Fruit fly (Drosophila melanogaster) whole organism, embryonic: ENCODE results near the gene CG16984.
A peak's percentile ranks its signal among the peaks of the same experiment; 100 is the strongest.

Source experiments
- CG10147 ChIP-seq: fragments of 200-800 bp; sonication (Bioruptor generic); optimal IDR thresholded peaks from 2 replicates; lab custom pipeline; 2019; ENCODE audit warnings: missing biosample characterization, mild to moderate bottlenecking, missing genetic modification characterization, moderate library complexity
- CG11247 ChIP-seq: fragments of 200-800 bp; sonication (Bioruptor generic); IDR thresholded peaks from 2 replicates; pipeline ENCODE4 v1.3.6; 2022; ENCODE audit warnings: missing biosample characterization, missing genetic modification characterization
- CG13775 ChIP-seq: fragments of 200-800 bp; sonication (Bioruptor generic); optimal IDR thresholded peaks from 3 replicates; lab custom pipeline; 2017; ENCODE audit warnings: missing biosample characterization, mild to moderate bottlenecking, missing genetic modification characterization
- CG13894 ChIP-seq: fragments of 200-800 bp; sonication (Bioruptor generic); optimal IDR thresholded peaks from 3 replicates; lab custom pipeline; 2018; ENCODE audit warnings: missing biosample characterization, mild to moderate bottlenecking, missing genetic modification characterization, moderate library complexity
- CG15601 ChIP-seq: fragments of 200-800 bp; sonication (Bioruptor generic); optimal IDR thresholded peaks from 3 replicates; lab custom pipeline; 2019; ENCODE audit warnings: missing biosample characterization, mild to moderate bottlenecking, missing genetic modification characterization, moderate library complexity
- CG1602 ChIP-seq: fragments of 200-800 bp; sonication (Bioruptor generic); optimal IDR thresholded peaks from 3 replicates; lab custom pipeline; 2016; ENCODE audit warnings: missing biosample characterization, missing genetic modification characterization
- CG16863 ChIP-seq: fragments of 200-800 bp; sonication (Bioruptor generic); optimal IDR thresholded peaks from 3 replicates; lab custom pipeline; 2016; ENCODE audit warnings: missing biosample characterization, missing genetic modification characterization
- CG2129 ChIP-seq: fragments of 200-800 bp; sonication (Bioruptor generic); IDR thresholded peaks from 2 replicates; pipeline ENCODE4 v1.3.6; 2022; ENCODE audit warnings: missing biosample characterization, missing genetic modification characterization; ENCODE audit not compliant: partially characterized antibody
- CG34422 ChIP-seq: fragments of 200-800 bp; sonication (Bioruptor generic); IDR thresholded peaks from 3 replicates; pipeline ENCODE4 v1.3.6; 2022; ENCODE audit warnings: missing biosample characterization, missing genetic modification characterization
- CG4360 ChIP-seq: fragments of 200-800 bp; sonication (Bioruptor generic); IDR thresholded peaks from 2 replicates; pipeline ENCODE4 v1.3.6; 2022; ENCODE audit warnings: missing biosample characterization, missing genetic modification characterization
- CG4424 ChIP-seq: fragments of 200-800 bp; sonication (Bioruptor generic); optimal IDR thresholded peaks from 3 replicates; lab custom pipeline; 2016; ENCODE audit warnings: missing biosample characterization, missing genetic modification characterization
- CG6813 ChIP-seq: fragments of 200-800 bp; sonication (Bioruptor generic); optimal IDR thresholded peaks from 2 replicates; lab custom pipeline; 2017; ENCODE audit warnings: missing biosample characterization, missing genetic modification characterization, mild to moderate bottlenecking, moderate library complexity, missing genetic modification reagents
- CG7357 ChIP-seq: fragments of 200-800 bp; sonication (Bioruptor generic); IDR thresholded peaks from 3 replicates; pipeline ENCODE4 v1.3.6; 2022; ENCODE audit warnings: missing biosample characterization, missing genetic modification characterization
- CG7786 ChIP-seq: fragments of 200-800 bp; sonication (Bioruptor generic); optimal IDR thresholded peaks from 2 replicates; lab custom pipeline; 2016; ENCODE audit warnings: missing biosample characterization, missing genetic modification characterization
- CG7839 ChIP-seq: fragments of 200-800 bp; sonication (Bioruptor generic); optimal IDR thresholded peaks from 3 replicates; lab custom pipeline; 2018; ENCODE audit warnings: missing biosample characterization, mild to moderate bottlenecking, missing genetic modification characterization, moderate library complexity
- CG7928 ChIP-seq: fragments of 200-800 bp; sonication (Bioruptor generic); optimal IDR thresholded peaks from 2 replicates; lab custom pipeline; 2017; ENCODE audit warnings: missing biosample characterization, mild to moderate bottlenecking, missing genetic modification characterization
- CG8478 ChIP-seq: fragments of >200 bp; optimal IDR thresholded peaks from 2 replicates; lab custom pipeline; 2018
- CG9437 ChIP-seq: fragments of 200-800 bp; sonication (Bioruptor generic); optimal IDR thresholded peaks from 2 replicates; lab custom pipeline; 2018; ENCODE audit warnings: missing biosample characterization, mild to moderate bottlenecking, missing genetic modification characterization
- CG9727 ChIP-seq: fragments of 200-800 bp; sonication (Bioruptor generic); optimal IDR thresholded peaks from 3 replicates; lab custom pipeline; 2017; ENCODE audit warnings: missing biosample characterization, mild to moderate bottlenecking, missing genetic modification characterization
- CG9932 ChIP-seq: fragments of 200-800 bp; sonication (Bioruptor generic); IDR thresholded peaks from 2 replicates; pipeline ENCODE4 v1.3.6; 2022; ENCODE audit warnings: missing biosample characterization, missing genetic modification characterization
- D19A ChIP-seq: fragments of 200-800 bp; optimal IDR thresholded peaks from 3 replicates; lab custom pipeline; 2019; ENCODE audit warnings: missing biosample characterization, mild to moderate bottlenecking, missing genetic modification characterization, moderate library complexity
- Dll ChIP-seq: fragments of 200-800 bp; sonication (Bioruptor generic); IDR thresholded peaks from 4 replicates; pipeline ENCODE4 v1.3.6; 2022; ENCODE audit warnings: missing biosample characterization, missing genetic modification characterization; ENCODE audit not compliant: partially characterized antibody
- Hr3 ChIP-seq: fragments of 200-800 bp; sonication (Bioruptor generic); optimal IDR thresholded peaks from 3 replicates; lab custom pipeline; 2016; ENCODE audit warnings: missing biosample characterization, missing genetic modification characterization
- Myb ChIP-seq: fragments of 200-800 bp; sonication (Bioruptor generic); optimal IDR thresholded peaks from 2 replicates; lab custom pipeline; 2016; ENCODE audit warnings: missing biosample characterization, missing genetic modification characterization
- Opbp ChIP-seq: fragments of 200-800 bp; sonication (Bioruptor generic); IDR thresholded peaks from 3 replicates; pipeline ENCODE4 v1.3.6; 2022; ENCODE audit warnings: missing biosample characterization, missing genetic modification characterization; ENCODE audit not compliant: partially characterized antibody
- Rfx ChIP-seq: fragments of 200-800 bp; sonication (Bioruptor generic); IDR thresholded peaks from 2 replicates; pipeline ENCODE4 v1.3.6; 2022; ENCODE audit warnings: missing biosample characterization, missing genetic modification characterization
- Scr ChIP-seq: fragments of 200-800 bp; sonication (Bioruptor generic); IDR thresholded peaks from 2 replicates; pipeline ENCODE4 v1.3.6; 2022; ENCODE audit warnings: missing biosample characterization, missing genetic modification characterization; ENCODE audit not compliant: partially characterized antibody
- Ssrp ChIP-seq: fragments of 200-800 bp; sonication (Bioruptor generic); optimal IDR thresholded peaks from 2 replicates; lab custom pipeline; 2018; ENCODE audit warnings: missing biosample characterization, mild to moderate bottlenecking, missing genetic modification characterization, moderate library complexity
- Tbp ChIP-seq: fragments of >200 bp; optimal IDR thresholded peaks from 2 replicates; lab custom pipeline; 2018; ENCODE audit warnings: missing biosample characterization, missing genetic modification characterization
- YL-1 ChIP-seq: fragments of 200-800 bp; sonication (Bioruptor generic); optimal IDR thresholded peaks from 3 replicates; lab custom pipeline; 2017; ENCODE audit warnings: missing biosample characterization, mild to moderate bottlenecking, missing genetic modification characterization
- br ChIP-seq: fragments of >200 bp; optimal IDR thresholded peaks from 2 replicates; lab custom pipeline; 2017
- btn ChIP-seq: fragments of 200-800 bp; sonication (Bioruptor generic); optimal IDR thresholded peaks from 2 replicates; lab custom pipeline; 2016; ENCODE audit warnings: missing biosample characterization, missing genetic modification characterization
- disco-r ChIP-seq: fragments of 200-800 bp; sonication (Bioruptor generic); optimal IDR thresholded peaks from 2 replicates; lab custom pipeline; 2016; ENCODE audit warnings: missing biosample characterization, missing genetic modification characterization
- gcm ChIP-seq: fragments of 200-800 bp; sonication (Bioruptor generic); optimal IDR thresholded peaks from 2 replicates; lab custom pipeline; 2019; ENCODE audit warnings: missing biosample characterization, mild to moderate bottlenecking, missing genetic modification characterization, moderate library complexity
- gfzf ChIP-seq: fragments of 200-800 bp; sonication (Bioruptor generic); optimal IDR thresholded peaks from 2 replicates; lab custom pipeline; 2016; ENCODE audit warnings: missing biosample characterization, mild to moderate bottlenecking, missing genetic modification characterization, moderate library complexity
- gsb ChIP-seq: fragments of 200-800 bp; sonication (Bioruptor generic); IDR thresholded peaks from 2 replicates; pipeline ENCODE4 v1.3.6; 2022; ENCODE audit warnings: missing biosample characterization, missing genetic modification characterization
- gsb-n ChIP-seq: fragments of 200-800 bp; sonication (Bioruptor generic); optimal IDR thresholded peaks from 3 replicates; lab custom pipeline; 2018; ENCODE audit warnings: missing biosample characterization, mild to moderate bottlenecking, missing genetic modification characterization
- kah ChIP-seq: fragments of 200-800 bp; sonication (Bioruptor generic); optimal IDR thresholded peaks from 2 replicates; lab custom pipeline; 2018; ENCODE audit warnings: missing biosample characterization, mild to moderate bottlenecking, missing genetic modification characterization
- mam ChIP-seq: fragments of 200-800 bp; sonication (Bioruptor generic); optimal IDR thresholded peaks from 3 replicates; lab custom pipeline; 2016; ENCODE audit warnings: missing biosample characterization, missing genetic modification characterization
- nmo ChIP-seq: fragments of 200-800 bp; sonication (Bioruptor generic); optimal IDR thresholded peaks from 2 replicates; lab custom pipeline; 2018; ENCODE audit warnings: missing biosample characterization, mild to moderate bottlenecking, missing genetic modification characterization, moderate library complexity
- nom ChIP-seq: fragments of 200-800 bp; sonication (Bioruptor generic); optimal IDR thresholded peaks from 2 replicates; lab custom pipeline; 2017; ENCODE audit warnings: missing biosample characterization, missing genetic modification characterization, mild to moderate bottlenecking, moderate library complexity, missing genetic modification reagents
- onecut ChIP-seq: fragments of 200-800 bp; sonication (Bioruptor generic); IDR thresholded peaks from 2 replicates; pipeline ENCODE4 v1.3.6; 2022; ENCODE audit warnings: missing biosample characterization, missing genetic modification characterization
- slp2 ChIP-seq: fragments of 200-800 bp; sonication (Bioruptor generic); optimal IDR thresholded peaks from 2 replicates; lab custom pipeline; 2016; ENCODE audit warnings: missing biosample characterization, missing genetic modification characterization
- sna ChIP-seq: fragments of 200-800 bp; sonication (Bioruptor generic); IDR thresholded peaks from 2 replicates; pipeline ENCODE4 v1.3.6; 2022; ENCODE audit warnings: missing biosample characterization, missing genetic modification characterization; ENCODE audit not compliant: partially characterized antibody
- tll ChIP-seq, 2 experiments: fragments of 200-800 bp in 1 of 2; fragments of >200 bp in 1 of 2; sonication (Bioruptor generic) in 1 of 2; optimal IDR thresholded peaks; 2 replicates each; lab custom pipeline; 2017 to 2019; ENCODE audit warnings: missing biosample characterization in 2 of 2, missing genetic modification characterization in 2 of 2, mild to moderate bottlenecking in 1 of 2, moderate library complexity in 1 of 2
- unc-4 ChIP-seq: fragments of 200-800 bp; sonication (Bioruptor generic); IDR thresholded peaks from 2 replicates; pipeline ENCODE4 v1.3.6; 2022; ENCODE audit warnings: missing biosample characterization, missing genetic modification characterization; ENCODE audit not compliant: partially characterized antibody
- wek ChIP-seq: fragments of 200-800 bp; sonication (Bioruptor generic); optimal IDR thresholded peaks from 3 replicates; lab custom pipeline; 2018; ENCODE audit warnings: missing biosample characterization, mild to moderate bottlenecking, missing genetic modification characterization, moderate library complexity
- zfh2 ChIP-seq: fragments of 200-800 bp; sonication (Bioruptor generic); optimal IDR thresholded peaks from 2 replicates; lab custom pipeline; 2016; ENCODE audit warnings: missing biosample characterization, missing genetic modification characterization

Gene CG16984

DNA sequence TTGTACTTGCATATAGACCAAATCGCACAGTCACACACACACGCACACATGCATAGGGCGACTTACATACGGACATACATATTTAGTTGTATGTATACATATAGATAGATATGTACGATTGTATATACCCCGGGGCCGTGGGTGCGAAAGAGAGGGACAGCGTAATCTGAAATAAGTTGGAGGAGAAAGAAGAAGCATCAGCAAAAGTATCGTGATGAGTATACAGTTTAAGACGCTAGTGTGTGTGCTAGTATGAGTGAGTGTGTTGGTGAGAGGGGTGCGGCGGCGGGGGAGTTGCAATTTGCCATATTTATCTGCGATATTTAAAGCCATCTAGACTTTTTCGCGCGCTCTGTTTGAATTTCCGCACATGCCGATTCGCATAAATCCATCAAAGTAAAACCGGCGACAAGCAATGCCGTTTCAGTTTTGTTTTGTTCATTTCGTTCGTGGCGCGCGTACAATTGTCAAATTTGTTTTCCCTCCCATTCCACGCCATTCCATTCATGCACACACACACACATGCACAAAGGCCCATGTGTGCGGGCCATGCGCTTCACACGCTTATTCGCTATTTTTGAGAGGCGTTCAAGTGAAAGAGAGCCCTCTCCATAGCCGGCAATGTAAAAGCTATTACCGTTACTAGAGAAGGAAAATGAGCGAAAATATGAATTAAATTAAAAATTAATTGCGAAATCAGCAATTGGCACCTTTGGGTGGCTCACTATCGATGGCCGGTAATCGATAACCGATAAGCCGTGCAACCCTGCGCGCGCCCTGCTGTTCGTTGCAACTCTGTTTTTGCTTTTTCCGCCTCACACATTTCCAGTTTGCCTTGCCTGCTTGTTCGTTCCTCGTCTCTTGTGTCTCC is 39.6 kb downstream of the CG16984 start (continued):
- peak; percentile 78 for TF ChIP-seq Scr (GFP tag; lab: Robert Waterston, UW)
- peak; percentile 82 for TF ChIP-seq Opbp (GFP tag; lab: Robert Waterston, UW)
- peak; percentile 87 for TF ChIP-seq wek
- TF ChIP-seq gsb-n (tag; lab: Kevin White, UChicago) = peak; percentile 71
- TF ChIP-seq Myb (GFP tag; lab: Kevin White, UChicago) = peak; percentile 83
- TF ChIP-seq Hr3 (GFP tag; lab: Kevin White, UChicago) = peak; percentile 44
- TF ChIP-seq CG10147 (GFP tag; lab: Kevin White, UChicago) = peak; percentile 48
- TF ChIP-seq CG4424 = peak; percentile 78
- no peak for TF ChIP-seq CG1602
- TF ChIP-seq unc-4 (GFP tag; lab: Robert Waterston, UW) = peak; percentile 76
- peak; percentile 67 for TF ChIP-seq nmo (GFP tag; lab: Kevin White, UChicago)
- TF ChIP-seq CG7839 (tag; lab: Kevin White, UChicago) = peak; percentile 70
- peak; percentile 72 for TF ChIP-seq zfh2 (GFP tag; lab: Kevin White, UChicago)
- TF ChIP-seq CG11247 = peak; percentile 82
- peak; percentile 15 for TF ChIP-seq Ssrp (tag; lab: Kevin White, UChicago)
- peak; percentile 81 for TF ChIP-seq gcm (GFP tag; lab: Kevin White, UChicago)
- TF ChIP-seq gfzf (GFP tag; lab: Kevin White, UChicago) = peak; percentile 32
- TF ChIP-seq CG9932 = peak; percentile 68
- peak; percentile 57 for TF ChIP-seq CG7928
- peak; percentile 72 for TF ChIP-seq CG16863 (GFP tag; lab: Kevin White, UChicago)
- TF ChIP-seq CG34422 (GFP tag; lab: Robert Waterston, UW) = peak; percentile 56
- TF ChIP-seq disco-r = peak; percentile 89
- peak; percentile 91 for TF ChIP-seq CG13775
- TF ChIP-seq CG9437 (GFP tag; lab: Kevin White, UChicago) = peak; percentile 68
- peak; percentile 6 for TF ChIP-seq D19A (tag; lab: Kevin White, UChicago)
- no peak for TF ChIP-seq kah
- TF ChIP-seq CG2129 (GFP tag; lab: Robert Waterston, UW) = peak; percentile 49
- peak; percentile 72; the same call in 2 of the 4 replicates for TF ChIP-seq Dll (GFP tag; lab: Robert Waterston, UW)
- peak; percentile 88 for TF ChIP-seq Rfx (GFP tag; lab: Robert Waterston, UW)
- no peak for TF ChIP-seq tll (GFP tag; optimal IDR thresholded peaks at IDR 0.05; lab: Kevin White, UChicago)
- peak; percentile 74 for TF ChIP-seq nom (GFP tag; lab: Kevin White, UChicago)
- TF ChIP-seq CG8478 (lab: Kevin White, UChicago) = peak; percentile 72
- TF ChIP-seq mam = peak; percentile 66
- peak; percentile 50 for TF ChIP-seq CG7786
- no peak for TF ChIP-seq CG7357 (GFP tag; lab: Robert Waterston, UW)
- peak; percentile 87 for TF ChIP-seq CG6813 (GFP tag; lab: Kevin White, UChicago)
- peak; percentile 41; the same call in 1 of the 2 replicates for TF ChIP-seq sna (GFP tag; lab: Robert Waterston, UW)
- no peak for TF ChIP-seq br (lab: Kevin White, UChicago)
- peak; percentile 71 for TF ChIP-seq btn (GFP tag; lab: Kevin White, UChicago)
- TF ChIP-seq CG9727 = peak; percentile 93
- TF ChIP-seq slp2 (GFP tag; lab: Kevin White, UChicago) = peak; percentile 67
- TF ChIP-seq CG15601 = peak; percentile 73
- TF ChIP-seq CG4360 = peak; percentile 44; the same call in 1 of the 2 replicates
- TF ChIP-seq CG13894 (tag; lab: Kevin White, UChicago) = peak; percentile 55
- peak; percentile 74 for TF ChIP-seq gsb (GFP tag; lab: Robert Waterston, UW)
- TF ChIP-seq YL-1 (GFP tag; lab: Kevin White, UChicago) = peak; percentile 96
- peak; percentile 5 for TF ChIP-seq Tbp (GFP tag; lab: Kevin White, UChicago)
- peak; percentile 85 for TF ChIP-seq onecut (GFP tag; lab: Robert Waterston, UW)
